Fruit fly (Drosophila melanogaster): ENCODE results near the gene ed.
A peak's percentile ranks its signal among the peaks of the same experiment; 100 is the strongest.

The ed gene

dm6 chr2L:4023312-4023926 lies 7.8 kb upstream of the ed start:
- TF ChIP-seq cic (GFP tag; optimal IDR thresholded peaks at IDR 0.05) (no peak), cnc (optimal IDR thresholded peaks at IDR 0.05) (no peak), tj (GFP tag; optimal IDR thresholded peaks at IDR 0.05) (no peak), CG11617 (GFP tag; optimal IDR thresholded peaks at IDR 0.05) (no peak), CG7101 (tag; optimal IDR thresholded peaks at IDR 0.05) (no peak), CG12768 (GFP tag; optimal IDR thresholded peaks at IDR 0.05) (no peak), CG1620 (GFP tag; optimal IDR thresholded peaks at IDR 0.05) (no peak), bab1 (GFP tag; optimal IDR thresholded peaks at IDR 0.05) (no peak), Hr96 (GFP tag; optimal IDR thresholded peaks at IDR 0.05) (no peak), Crg-1 (GFP tag; optimal IDR thresholded peaks at IDR 0.05) (no peak), Mnt (GFP tag; optimal IDR thresholded peaks at IDR 0.05) (no peak)

dm6 chr2L:4025077-4025476 lies 6.1 kb upstream of the ed start:
- TF ChIP-seq CG11617 (GFP tag; optimal IDR thresholded peaks at IDR 0.05) (no peak), kay (GFP tag; ENCODE audit: borderline replicate concordance) (no peak), Mnt (GFP tag; optimal IDR thresholded peaks at IDR 0.05) (no peak), Crg-1 (GFP tag; optimal IDR thresholded peaks at IDR 0.05) (no peak), CG5204 (GFP tag; optimal IDR thresholded peaks at IDR 0.05) (no peak), CG7101 (tag; optimal IDR thresholded peaks at IDR 0.05) (no peak), ovo (GFP tag; optimal IDR thresholded peaks at IDR 0.05) (no peak), CG7045 (GFP tag; optimal IDR thresholded peaks at IDR 0.05) (no peak), pad (GFP tag; optimal IDR thresholded peaks at IDR 0.05) (no peak), bab1 (GFP tag; optimal IDR thresholded peaks at IDR 0.05) (no peak), toe (GFP tag; optimal IDR thresholded peaks at IDR 0.05) (no peak), Hr96 (GFP tag; optimal IDR thresholded peaks at IDR 0.05) (no peak), CG12768 (GFP tag; optimal IDR thresholded peaks at IDR 0.05) (no peak), cnc (optimal IDR thresholded peaks at IDR 0.05) (no peak), CG33017 (tag; optimal IDR thresholded peaks at IDR 0.05) (no peak), Clk (GFP tag; optimal IDR thresholded peaks at IDR 0.05) (no peak), CG14711 (tag; optimal IDR thresholded peaks at IDR 0.05) (no peak)

dm6 chr2L:4028026-4028425 lies 3.2 kb upstream of the ed start:
- no peak for TF ChIP-seq Crg-1 (GFP tag; optimal IDR thresholded peaks at IDR 0.05)
- no peak for TF ChIP-seq Clk (GFP tag; optimal IDR thresholded peaks at IDR 0.05)
- TF ChIP-seq kay (GFP tag; ENCODE audit: borderline replicate concordance), result no peak
- TF ChIP-seq pad (GFP tag; optimal IDR thresholded peaks at IDR 0.05), result no peak
- TF ChIP-seq bab1 (GFP tag; optimal IDR thresholded peaks at IDR 0.05), result no peak
- no peak for TF ChIP-seq Mnt (GFP tag; optimal IDR thresholded peaks at IDR 0.05)
- TF ChIP-seq CG7045 (GFP tag; optimal IDR thresholded peaks at IDR 0.05), result no peak
- TF ChIP-seq CG1620 (GFP tag; optimal IDR thresholded peaks at IDR 0.05), result no peak
- no peak for TF ChIP-seq CG11617 (GFP tag; optimal IDR thresholded peaks at IDR 0.05)
- TF ChIP-seq CG12768 (GFP tag; optimal IDR thresholded peaks at IDR 0.05), result no peak
- no peak for TF ChIP-seq toe (GFP tag; optimal IDR thresholded peaks at IDR 0.05)
- no peak for TF ChIP-seq CG14711 (tag; optimal IDR thresholded peaks at IDR 0.05)
- no peak for TF ChIP-seq CG33017 (tag; optimal IDR thresholded peaks at IDR 0.05)
- TF ChIP-seq Hr96 (GFP tag; optimal IDR thresholded peaks at IDR 0.05), result no peak
- TF ChIP-seq tj (GFP tag; optimal IDR thresholded peaks at IDR 0.05), result no peak
- no peak for TF ChIP-seq cic (GFP tag; optimal IDR thresholded peaks at IDR 0.05)

- TF ChIP-seq kay (GFP tag; ENCODE audit: borderline replicate concordance) (no peak), Mnt (GFP tag; optimal IDR thresholded peaks at IDR 0.05) (no peak), cnc (optimal IDR thresholded peaks at IDR 0.05) (no peak), CG11617 (GFP tag; optimal IDR thresholded peaks at IDR 0.05) (no peak), Clk (GFP tag; optimal IDR thresholded peaks at IDR 0.05) (no peak), CG14711 (tag; optimal IDR thresholded peaks at IDR 0.05) (no peak), CG7045 (GFP tag; optimal IDR thresholded peaks at IDR 0.05) (no peak), CG1620 (GFP tag; optimal IDR thresholded peaks at IDR 0.05) (no peak), bab1 (GFP tag; optimal IDR thresholded peaks at IDR 0.05) (no peak), CG7101 (tag; optimal IDR thresholded peaks at IDR 0.05) (no peak), CG33017 (tag; optimal IDR thresholded peaks at IDR 0.05) (no peak)
Observed at dm6 chr2L:4028697-4029096, 2.5 kb upstream of the ed start.

dm6 chr2L:4030236-4030943 lies 787 bp upstream of the ed start:
- TF ChIP-seq CG1620 (GFP tag; optimal IDR thresholded peaks at IDR 0.05) (no peak), CG11617 (GFP tag; optimal IDR thresholded peaks at IDR 0.05) (no peak), cnc (optimal IDR thresholded peaks at IDR 0.05) (no peak), CG5204 (GFP tag; optimal IDR thresholded peaks at IDR 0.05) (peak; percentile 13), pad (GFP tag; optimal IDR thresholded peaks at IDR 0.05) (peak; percentile 90), cic (GFP tag; optimal IDR thresholded peaks at IDR 0.05) (no peak), Hr96 (GFP tag; optimal IDR thresholded peaks at IDR 0.05) (no peak), CG12768 (GFP tag; optimal IDR thresholded peaks at IDR 0.05) (no peak), CG14711 (tag; optimal IDR thresholded peaks at IDR 0.05) (no peak), CG7101 (tag; optimal IDR thresholded peaks at IDR 0.05) (no peak)

- no peak for TF ChIP-seq CG5204 (GFP tag; optimal IDR thresholded peaks at IDR 0.05)
- no peak for TF ChIP-seq cic (GFP tag; optimal IDR thresholded peaks at IDR 0.05)
- no peak for TF ChIP-seq toe (GFP tag; optimal IDR thresholded peaks at IDR 0.05)
- no peak for TF ChIP-seq ovo (GFP tag; optimal IDR thresholded peaks at IDR 0.05)
Observed at dm6 chr2L:4034300-4034699, 3.1 kb downstream of the ed start.
